Fruit fly (Drosophila melanogaster): ENCODE data around the gene GatA.

The GatA gene

dm6 chr3R:19070222-19070949, 41.7 kb upstream of the GatA start (continued):
- TF ChIP-seq PHDP (tag; optimal IDR thresholded peaks at IDR 0.05), result no peak
- TF ChIP-seq gt (GFP tag; IDR thresholded peaks at IDR 0.05), result no peak
- TF ChIP-seq CG17359 (tag; optimal IDR thresholded peaks at IDR 0.05), result no peak
- no peak for TF ChIP-seq trh (GFP tag; optimal IDR thresholded peaks at IDR 0.05)
- TF ChIP-seq caup (GFP tag; optimal IDR thresholded peaks at IDR 0.05; ENCODE audit: severe bottlenecking), result no peak
- no peak for TF ChIP-seq seq (GFP tag; IDR thresholded peaks at IDR 0.05)
- no peak for TF ChIP-seq B-H2 (GFP tag; optimal IDR thresholded peaks at IDR 0.05)
- TF ChIP-seq Elba2 (GFP tag; optimal IDR thresholded peaks at IDR 0.05), result no peak
- TF ChIP-seq BtbVII (GFP tag; optimal IDR thresholded peaks at IDR 0.05), result no peak
- no peak for TF ChIP-seq CG7963 (GFP tag; IDR thresholded peaks at IDR 0.05; ENCODE audit: partially characterized antibody)
- no peak for TF ChIP-seq CG6765 (GFP tag; optimal IDR thresholded peaks at IDR 0.05)
- no peak for TF ChIP-seq ems (GFP tag; optimal IDR thresholded peaks at IDR 0.05)
- TF ChIP-seq CG11695 (GFP tag; IDR thresholded peaks at IDR 0.05), result no peak
- TF ChIP-seq gsb (GFP tag; IDR thresholded peaks at IDR 0.05), result no peak
- TF ChIP-seq zen2 (GFP tag; IDR thresholded peaks at IDR 0.05; ENCODE audit: partially characterized antibody), result no peak
- TF ChIP-seq Scr (GFP tag; IDR thresholded peaks at IDR 0.05; ENCODE audit: partially characterized antibody), result no peak
- TF ChIP-seq CG3847 (GFP tag; IDR thresholded peaks at IDR 0.05), result 0 out of 2 replicates have a peak, but pooled peaks have one; percentile 8
- TF ChIP-seq ac (GFP tag; optimal IDR thresholded peaks at IDR 0.05), result no peak
- no peak for TF ChIP-seq Lpt (GFP tag; optimal IDR thresholded peaks at IDR 0.05)
- no peak for TF ChIP-seq kay (GFP tag; optimal IDR thresholded peaks at IDR 0.05)
- TF ChIP-seq schlank (tag; optimal IDR thresholded peaks at IDR 0.05), result no peak
- no peak for TF ChIP-seq Xrp1 (GFP tag; IDR thresholded peaks at IDR 0.05)
- no peak for TF ChIP-seq sc (optimal IDR thresholded peaks at IDR 0.05)
- TF ChIP-seq sc (GFP tag; optimal IDR thresholded peaks at IDR 0.05), result no peak
- TF ChIP-seq CG10321 (GFP tag; IDR thresholded peaks at IDR 0.05), result no peak
- TF ChIP-seq Sin3A (optimal IDR thresholded peaks at IDR 0.05), result no peak
- no peak for TF ChIP-seq CG4360 (GFP tag; IDR thresholded peaks at IDR 0.05)
- TF ChIP-seq CG4404 (GFP tag; IDR thresholded peaks at IDR 0.05), result no peak
- TF ChIP-seq nom (GFP tag; optimal IDR thresholded peaks at IDR 0.05), result no peak
- no peak for TF ChIP-seq Ravus (GFP tag; IDR thresholded peaks at IDR 0.05)
- TF ChIP-seq ken (GFP tag; IDR thresholded peaks at IDR 0.05), result no peak
- no peak for TF ChIP-seq Ada2b (GFP tag; IDR thresholded peaks at IDR 0.05)
- no peak for TF ChIP-seq Neu2 (GFP tag; optimal IDR thresholded peaks at IDR 0.05; ENCODE audit: borderline replicate concordance)
- TF ChIP-seq CG34376 (GFP tag; optimal IDR thresholded peaks at IDR 0.05), result no peak
- no peak for TF ChIP-seq Dp (GFP tag; optimal IDR thresholded peaks at IDR 0.05)
- TF ChIP-seq CG4707 (GFP tag; optimal IDR thresholded peaks at IDR 0.05), result no peak
- TF ChIP-seq crol (GFP tag; IDR thresholded peaks at IDR 0.05), result peak; percentile 50
- no peak for TF ChIP-seq crc (GFP tag; optimal IDR thresholded peaks at IDR 0.05)
- no peak for TF ChIP-seq CG30403 (GFP tag; optimal IDR thresholded peaks at IDR 0.05)
- TF ChIP-seq Jarid2 (GFP tag; optimal IDR thresholded peaks at IDR 0.05), result no peak
- no peak for TF ChIP-seq YL-1 (GFP tag; optimal IDR thresholded peaks at IDR 0.05)
- no peak for TF ChIP-seq Tbp (GFP tag; optimal IDR thresholded peaks at IDR 0.05)
- TF ChIP-seq ap (GFP tag; IDR thresholded peaks at IDR 0.05), result no peak
- TF ChIP-seq klu (GFP tag; IDR thresholded peaks at IDR 0.05), result no peak
- no peak for TF ChIP-seq CG11398 (GFP tag; optimal IDR thresholded peaks at IDR 0.05)
- no peak for TF ChIP-seq CG10209 (GFP tag; optimal IDR thresholded peaks at IDR 0.05)
- TF ChIP-seq Vsx1 (GFP tag; optimal IDR thresholded peaks at IDR 0.05), result no peak
- TF ChIP-seq Ssrp (tag; optimal IDR thresholded peaks at IDR 0.05), result no peak
- TF ChIP-seq tll (GFP tag; optimal IDR thresholded peaks at IDR 0.05), result no peak
- TF ChIP-seq slp2 (GFP tag; optimal IDR thresholded peaks at IDR 0.05), result no peak
- TF ChIP-seq bbx (GFP tag; IDR thresholded peaks at IDR 0.05; ENCODE audit: partially characterized antibody), result no peak
